Worm (Caenorhabditis elegans) whole organism, midembryonic: Measurements from ENCODE around the gene T06E4.7.

Experiments used
- T22C8.4 ChIP-seq: fragments of 200-800 bp; sonication (Bioruptor generic); IDR thresholded peaks from 2 replicates; pipeline ENCODE4 v1.3.6; 2022; ENCODE audit warnings: missing genetic modification characterization, missing compliant biosample characterization
- cog-1 ChIP-seq: sonication (generic microtip); optimal IDR thresholded peaks from 2 replicates; lab custom pipeline; 2016; ENCODE audit warnings: missing genetic modification characterization, missing compliant biosample characterization
- flt-1 ChIP-seq: fragments of 200-800 bp; sonication (Bioruptor generic); IDR thresholded peaks from 2 replicates; pipeline ENCODE4 v1.3.6; 2022; ENCODE audit warnings: missing genetic modification characterization, missing compliant biosample characterization
- klf-2 ChIP-seq: fragments of 200-800 bp; sonication (Bioruptor generic); conservative IDR thresholded peaks from 2 replicates; pipeline ENCODE4 v1.3.6; 2022; ENCODE audit warnings: missing genetic modification reagents, missing genetic modification characterization, missing compliant biosample characterization
- ref-1 ChIP-seq: fragments of 200-800 bp; sonication (Bioruptor generic); conservative IDR thresholded peaks from 2 replicates; pipeline ENCODE4 v1.3.6; 2022; ENCODE audit warnings: missing genetic modification reagents, missing genetic modification characterization, missing compliant biosample characterization
- tab-1 ChIP-seq: fragments of 200-800 bp; sonication (Bioruptor generic); IDR thresholded peaks from 2 replicates; pipeline ENCODE4 v1.3.6; 2022; ENCODE audit warnings: missing genetic modification characterization, missing compliant biosample characterization
- ztf-29 ChIP-seq: fragments of 200-800 bp; sonication (Bioruptor generic); IDR thresholded peaks from 2 replicates; pipeline ENCODE4 v1.3.6; 2022; ENCODE audit warnings: missing genetic modification reagents, missing genetic modification characterization, missing compliant biosample characterization

- TF ChIP-seq flt-1 (GFP tag; lab: Robert Waterston, UW) (no peak), ref-1 (no peak), T22C8.4 (GFP tag; lab: Robert Waterston, UW) (0 out of 2 replicates have a peak, but pooled peaks have one; percentile 18), klf-2 (GFP tag; lab: Robert Waterston, UW) (no peak), tab-1 (GFP tag; lab: Robert Waterston, UW) (no peak), cog-1 (tag; lab: Kevin White, UChicago) (no peak), ztf-29 (no peak)
Observed at ce11 chrV:9618420-9618819, 7.8 kb upstream of the T06E4.7 start.
